Worm (Caenorhabditis elegans): ENCODE data around the gene T04H1.5.

DNA sequence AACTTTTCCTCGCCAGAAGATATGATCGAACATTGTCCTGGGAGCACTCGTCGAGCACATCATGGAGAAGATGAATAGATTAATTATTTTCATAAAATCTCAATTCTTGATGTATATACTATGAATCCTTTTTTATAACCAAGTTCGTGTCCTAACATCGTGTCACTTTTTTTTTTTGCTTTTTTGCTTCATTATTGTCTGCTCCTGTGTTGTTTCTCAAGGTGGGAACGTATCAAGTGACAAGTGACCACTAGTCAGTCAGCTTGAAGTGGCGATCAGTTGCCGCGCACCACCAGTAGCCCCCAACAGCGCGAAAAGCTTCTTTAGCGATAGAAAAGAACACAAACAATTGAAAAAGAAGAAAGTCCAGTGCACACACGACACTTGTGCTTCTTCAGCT lies 1.1 kb downstream of the T04H1.5 start, which contains the start of gene lrx-1:
- TF ChIP-seq W03F9.2 (tag; optimal IDR thresholded peaks at IDR 0.05) (no peak), him-1 (tag; optimal IDR thresholded peaks at IDR 0.05) (no peak), dao-5 (tag; optimal IDR thresholded peaks at IDR 0.05) (no peak)

Measured in whole organism, L4/young adult.